Fruit fly (Drosophila melanogaster): Measurements from ENCODE around the gene Stat92E.
A peak's percentile ranks its signal among the peaks of the same experiment; 100 is the strongest.

Gene Stat92E

dm6 chr3R:20552093-20552492, at the start of gene Stat92E:
TSS of gene Stat92E (minus strand) at chr3R:20552311.
- TF ChIP-seq CG1620 (GFP tag; optimal IDR thresholded peaks at IDR 0.05) = no peak
- no peak for TF ChIP-seq Clk (GFP tag; optimal IDR thresholded peaks at IDR 0.05)
- peak; percentile 24 for TF ChIP-seq tj (GFP tag; optimal IDR thresholded peaks at IDR 0.05)
- peak; percentile 21 for TF ChIP-seq kay (GFP tag; ENCODE audit: borderline replicate concordance)
- TF ChIP-seq Mnt (GFP tag; optimal IDR thresholded peaks at IDR 0.05) = no peak
- TF ChIP-seq toe (GFP tag; optimal IDR thresholded peaks at IDR 0.05) = no peak

dm6 chr3R:20600109-20600508, 48.0 kb upstream of the Stat92E start:
- no peak for TF ChIP-seq kay (GFP tag; ENCODE audit: borderline replicate concordance)
- TF ChIP-seq Clk (GFP tag; optimal IDR thresholded peaks at IDR 0.05) = no peak

dm6 chr3R:20597407-20598325, 45.6 kb upstream of the Stat92E start:
- no peak for TF ChIP-seq CG14711 (tag; optimal IDR thresholded peaks at IDR 0.05)
- TF ChIP-seq CG12768 (GFP tag; optimal IDR thresholded peaks at IDR 0.05) = no peak
- no peak for TF ChIP-seq CG5204 (GFP tag; optimal IDR thresholded peaks at IDR 0.05)
- TF ChIP-seq toe (GFP tag; optimal IDR thresholded peaks at IDR 0.05) = no peak
- no peak for TF ChIP-seq bab1 (GFP tag; optimal IDR thresholded peaks at IDR 0.05)
- no peak for TF ChIP-seq CG7101 (tag; optimal IDR thresholded peaks at IDR 0.05)
- no peak for TF ChIP-seq CG7045 (GFP tag; optimal IDR thresholded peaks at IDR 0.05)
- no peak for TF ChIP-seq pad (GFP tag; optimal IDR thresholded peaks at IDR 0.05)
- no peak for TF ChIP-seq ovo (GFP tag; optimal IDR thresholded peaks at IDR 0.05)

- TF ChIP-seq tj (GFP tag; optimal IDR thresholded peaks at IDR 0.05) = peak; percentile 10
- no peak for TF ChIP-seq CG1620 (GFP tag; optimal IDR thresholded peaks at IDR 0.05)
- TF ChIP-seq ovo (GFP tag; optimal IDR thresholded peaks at IDR 0.05) = no peak
These were observed 44.3 kb upstream of the Stat92E start for dm6 chr3R:20596337-20596962.

- TF ChIP-seq CG12768 (GFP tag; optimal IDR thresholded peaks at IDR 0.05) (no peak), CG7101 (tag; optimal IDR thresholded peaks at IDR 0.05) (no peak), CG11617 (GFP tag; optimal IDR thresholded peaks at IDR 0.05) (no peak), CG1620 (GFP tag; optimal IDR thresholded peaks at IDR 0.05) (no peak), CG33017 (tag; optimal IDR thresholded peaks at IDR 0.05) (no peak), cic (GFP tag; optimal IDR thresholded peaks at IDR 0.05) (no peak), toe (GFP tag; optimal IDR thresholded peaks at IDR 0.05) (no peak), pad (GFP tag; optimal IDR thresholded peaks at IDR 0.05) (no peak)
These were observed 43.8 kb upstream of the Stat92E start for dm6 chr3R:20595901-20596300.

- TF ChIP-seq Crg-1 (GFP tag; optimal IDR thresholded peaks at IDR 0.05) = no peak
- no peak for TF ChIP-seq CG14711 (tag; optimal IDR thresholded peaks at IDR 0.05)
- TF ChIP-seq CG1620 (GFP tag; optimal IDR thresholded peaks at IDR 0.05) = no peak
These were observed 43.2 kb upstream of the Stat92E start for dm6 chr3R:20595145-20595812.

dm6 chr3R:20594194-20595144, 42.4 kb upstream of the Stat92E start:
- no peak for TF ChIP-seq CG5204 (GFP tag; optimal IDR thresholded peaks at IDR 0.05)
- TF ChIP-seq cic (GFP tag; optimal IDR thresholded peaks at IDR 0.05) = no peak
- TF ChIP-seq kay (GFP tag; ENCODE audit: borderline replicate concordance) = no peak
- TF ChIP-seq Clk (GFP tag; optimal IDR thresholded peaks at IDR 0.05) = peak; percentile 15
- TF ChIP-seq CG7101 (tag; optimal IDR thresholded peaks at IDR 0.05) = peak; percentile 84
- no peak for TF ChIP-seq Mnt (GFP tag; optimal IDR thresholded peaks at IDR 0.05)
- TF ChIP-seq tj (GFP tag; optimal IDR thresholded peaks at IDR 0.05) = peak; percentile 51
- TF ChIP-seq CG7045 (GFP tag; optimal IDR thresholded peaks at IDR 0.05) = peak; percentile 74
- peak; percentile 66 for TF ChIP-seq pad (GFP tag; optimal IDR thresholded peaks at IDR 0.05)
- no peak for TF ChIP-seq toe (GFP tag; optimal IDR thresholded peaks at IDR 0.05)
- TF ChIP-seq CG11617 (GFP tag; optimal IDR thresholded peaks at IDR 0.05) = peak; percentile 79
- no peak for TF ChIP-seq Hr96 (GFP tag; optimal IDR thresholded peaks at IDR 0.05)
- TF ChIP-seq cnc (optimal IDR thresholded peaks at IDR 0.05) = no peak
- peak; percentile 87 for TF ChIP-seq bab1 (GFP tag; optimal IDR thresholded peaks at IDR 0.05)
- peak; percentile 84 for TF ChIP-seq CG33017 (tag; optimal IDR thresholded peaks at IDR 0.05)
- no peak for TF ChIP-seq Crg-1 (GFP tag; optimal IDR thresholded peaks at IDR 0.05)
- peak; percentile 72 for TF ChIP-seq CG12768 (GFP tag; optimal IDR thresholded peaks at IDR 0.05)
- TF ChIP-seq CG14711 (tag; optimal IDR thresholded peaks at IDR 0.05) = peak; percentile 86
- TF ChIP-seq ovo (GFP tag; optimal IDR thresholded peaks at IDR 0.05) = no peak
- no peak for TF ChIP-seq CG1620 (GFP tag; optimal IDR thresholded peaks at IDR 0.05)
